Worm (Caenorhabditis elegans): ENCODE data around the gene panl-3.

Gene panl-3

ce11 chrIII:9858061-9858460 is 39.2 kb downstream of the panl-3 start (continued):
- TF ChIP-seq fkh-2 (tag; optimal IDR thresholded peaks at IDR 0.05) (no peak), aly-2 (tag; optimal IDR thresholded peaks at IDR 0.05) (no peak), ceh-82 (tag; optimal IDR thresholded peaks at IDR 0.05) (no peak), nhr-43 (tag; optimal IDR thresholded peaks at IDR 0.05; ENCODE audit: poor library complexity, severe bottlenecking) (peak; percentile 30), nhr-11 (tag; optimal IDR thresholded peaks at IDR 0.05) (no peak), R02D3.7 (tag; optimal IDR thresholded peaks at IDR 0.05) (no peak), unc-62 (GFP tag; optimal IDR thresholded peaks at IDR 0.05) (no peak), jun-1 (tag; optimal IDR thresholded peaks at IDR 0.05) (no peak), egl-5 (tag; optimal IDR thresholded peaks at IDR 0.05) (no peak), nhr-28 (tag; optimal IDR thresholded peaks at IDR 0.05) (no peak), mdl-1 (tag; optimal IDR thresholded peaks at IDR 0.05) (no peak), mml-1 (tag; optimal IDR thresholded peaks at IDR 0.05) (no peak), eor-1 (tag; optimal IDR thresholded peaks at IDR 0.05) (no peak), pha-4 (tag; optimal IDR thresholded peaks at IDR 0.05) (peak; percentile 1)

- TF ChIP-seq skn-1 (tag; optimal IDR thresholded peaks at IDR 0.05) (no peak), nfya-1 (tag; optimal IDR thresholded peaks at IDR 0.05; ENCODE audit: insufficient read depth) (peak; percentile 48), lin-39 (tag; optimal IDR thresholded peaks at IDR 0.05) (peak; percentile 15)
These were observed 40.4 kb downstream of the panl-3 start, which contains the start of gene gpdh-2 for ce11 chrIII:9859133-9859775. gpdh-2 (minus strand) TSS chrIII:9859183.

ce11 chrIII:9860201-9860780 is 41.4 kb downstream of the panl-3 start, which contains the start of gene twk-48:
twk-48 (plus strand) TSS chrIII:9860730.
- TF ChIP-seq elt-2 (tag; optimal IDR thresholded peaks at IDR 0.05) (no peak), mml-1 (tag; optimal IDR thresholded peaks at IDR 0.05) (no peak), fkh-10 (GFP tag; optimal IDR thresholded peaks at IDR 0.05) (peak; percentile 57), sea-2 (GFP tag; optimal IDR thresholded peaks at IDR 0.05) (no peak), fos-1 (tag; optimal IDR thresholded peaks at IDR 0.05) (no peak), snpc-4 (tag; optimal IDR thresholded peaks at IDR 0.05) (no peak), hmg-11 (tag; optimal IDR thresholded peaks at IDR 0.05) (no peak), daf-12 (tag; optimal IDR thresholded peaks at IDR 0.05) (no peak), ceh-9 (tag; optimal IDR thresholded peaks at IDR 0.05) (no peak), pha-4 (tag; optimal IDR thresholded peaks at IDR 0.05) (no peak), nhr-28 (tag; optimal IDR thresholded peaks at IDR 0.05) (no peak), nfya-1 (tag; optimal IDR thresholded peaks at IDR 0.05; ENCODE audit: insufficient read depth) (peak; percentile 24), lin-39 (tag; optimal IDR thresholded peaks at IDR 0.05) (peak; percentile 15), aly-2 (tag; optimal IDR thresholded peaks at IDR 0.05) (no peak), ztf-4 (tag; optimal IDR thresholded peaks at IDR 0.05) (no peak)

- TF ChIP-seq egl-27 (tag; optimal IDR thresholded peaks at IDR 0.05) (no peak), nhr-76 (tag; optimal IDR thresholded peaks at IDR 0.05) (no peak), lsy-12 (tag; optimal IDR thresholded peaks at IDR 0.05) (peak; percentile 72), lin-15B (tag; optimal IDR thresholded peaks at IDR 0.05) (peak; percentile 10), egl-5 (tag; optimal IDR thresholded peaks at IDR 0.05) (peak; percentile 62), elt-2 (tag; optimal IDR thresholded peaks at IDR 0.05) (peak; percentile 36), nhr-43 (tag; optimal IDR thresholded peaks at IDR 0.05; ENCODE audit: poor library complexity, severe bottlenecking) (peak; percentile 26), nfya-1 (tag; optimal IDR thresholded peaks at IDR 0.05; ENCODE audit: insufficient read depth) (peak; percentile 47), ZK546.5 (tag; optimal IDR thresholded peaks at IDR 0.05) (no peak), daf-12 (tag; optimal IDR thresholded peaks at IDR 0.05) (no peak), tbx-2 (tag; optimal IDR thresholded peaks at IDR 0.05) (peak; percentile 20), nhr-12 (tag; optimal IDR thresholded peaks at IDR 0.05) (no peak), lin-39 (tag; optimal IDR thresholded peaks at IDR 0.05) (peak; percentile 58), fos-1 (tag; optimal IDR thresholded peaks at IDR 0.05) (no peak), pqm-1 (tag; optimal IDR thresholded peaks at IDR 0.05) (peak; percentile 15), nhr-25 (tag; optimal IDR thresholded peaks at IDR 0.05) (peak; percentile 19), nhr-77 (tag; optimal IDR thresholded peaks at IDR 0.05) (no peak), elt-3 (tag; optimal IDR thresholded peaks at IDR 0.05) (peak in 1 of 3 experiments; percentile 38), ztf-4 (tag; optimal IDR thresholded peaks at IDR 0.05) (no peak), hmg-11 (tag; optimal IDR thresholded peaks at IDR 0.05) (peak; percentile 53), jun-1 (tag; optimal IDR thresholded peaks at IDR 0.05) (peak; percentile 71), nhr-11 (tag; optimal IDR thresholded peaks at IDR 0.05) (no peak), unc-39 (tag; optimal IDR thresholded peaks at IDR 0.05) (no peak), snpc-4 (tag; optimal IDR thresholded peaks at IDR 0.05) (peak; percentile 9), nhr-28 (tag; optimal IDR thresholded peaks at IDR 0.05) (no peak), nhr-23 (tag; optimal IDR thresholded peaks at IDR 0.05) (no peak), ceh-82 (tag; optimal IDR thresholded peaks at IDR 0.05) (peak; percentile 4), nhr-237 (tag; optimal IDR thresholded peaks at IDR 0.05) (no peak), pha-4 (tag; optimal IDR thresholded peaks at IDR 0.05) (peak; percentile 50), skn-1 (tag; optimal IDR thresholded peaks at IDR 0.05) (peak; percentile 46)
These were observed 42.9 kb downstream of the panl-3 start for ce11 chrIII:9861470-9862342.

Data from whole organism, L3 larva.